Fruit fly (Drosophila melanogaster): ENCODE results near the gene sordd2.
"Not testable (repeated sequence)": the region's sequence is repeated elsewhere in the genome, so short reads cannot be mapped to it uniquely, and the experiment has no call there.

The sordd2 gene

DNA sequence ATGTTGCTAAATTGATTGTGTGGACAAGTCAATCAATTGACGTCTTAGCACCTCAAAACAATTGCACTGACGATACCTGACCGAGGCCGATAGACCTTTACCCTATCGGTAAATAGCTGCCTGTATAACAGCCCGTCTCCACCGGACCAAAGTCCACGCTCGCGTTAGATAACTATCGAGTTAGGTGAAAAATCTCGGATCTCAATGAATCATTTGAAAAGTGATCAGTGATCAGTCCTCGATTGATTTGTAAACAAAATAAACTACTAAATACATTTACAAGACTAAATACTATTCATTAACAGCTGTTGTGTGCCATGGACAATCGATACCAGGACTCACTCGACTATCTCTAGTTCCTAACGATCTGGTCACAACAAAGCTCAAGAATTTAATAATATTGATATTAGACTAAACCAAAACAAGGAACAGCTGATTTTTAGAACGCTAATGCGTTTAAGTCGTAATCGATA lies at the start of gene sordd2, which contains the start of gene CG15602:
Gene sordd2, minus strand, starts transcription at position 78 of the 473 bp plus-strand sequence.
Gene CG15602, plus strand, starts transcription at position 342 of the 473 bp plus-strand sequence.
- not testable (repeated sequence) for TF ChIP-seq CG17801 (GFP tag; optimal IDR thresholded peaks at IDR 0.05; ENCODE audit: partially characterized antibody)

DNA sequence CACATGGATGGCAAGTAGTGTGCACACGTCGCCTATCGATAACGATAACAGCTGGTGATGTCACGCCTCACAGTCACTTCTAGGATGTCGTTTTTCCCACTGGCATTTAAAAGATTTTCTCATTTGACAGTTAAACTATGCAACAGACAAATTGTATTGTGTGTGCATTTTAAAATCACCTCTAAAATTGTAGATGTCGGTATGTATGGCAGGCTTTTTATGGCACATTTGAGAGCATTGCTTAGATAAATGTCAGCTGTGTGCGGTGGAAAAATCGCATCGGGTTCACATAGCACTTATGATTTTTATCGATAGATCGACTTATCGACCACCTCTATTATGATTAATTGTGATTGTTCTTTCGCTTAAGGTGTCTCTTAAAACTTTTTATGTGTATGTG lies 45.2 kb upstream of the sordd2 start, which contains the start of the genes ArgRS and CG8578:
Gene ArgRS, minus strand, starts transcription at position 7 of the 400 bp plus-strand sequence.
Gene CG8578, plus strand, starts transcription at position 338 of the 400 bp plus-strand sequence.
- peak; percentile 20 for TF ChIP-seq CG17801 (GFP tag; optimal IDR thresholded peaks at IDR 0.05; ENCODE audit: partially characterized antibody)

DNA sequence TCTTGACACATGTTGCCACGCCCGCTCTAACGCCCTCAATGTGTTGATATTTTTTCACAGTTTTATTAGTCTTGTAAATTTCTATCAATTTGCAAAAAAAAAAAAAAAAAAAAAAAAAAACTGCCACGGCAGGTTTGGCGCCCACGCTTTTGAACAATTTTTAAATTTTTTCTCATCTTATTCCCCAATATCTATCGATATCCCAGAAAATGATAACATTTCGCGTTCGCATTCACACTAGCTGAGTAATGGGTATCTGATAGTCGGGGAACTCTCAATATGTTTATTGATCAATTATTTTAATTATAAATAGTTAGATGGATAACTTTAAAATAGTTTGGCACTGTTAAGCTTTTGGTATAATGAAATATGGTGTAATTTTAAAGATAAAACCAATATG lies 42.4 kb upstream of the sordd2 start:
- TF ChIP-seq CG17801 (GFP tag; optimal IDR thresholded peaks at IDR 0.05; ENCODE audit: partially characterized antibody): no peak

DNA sequence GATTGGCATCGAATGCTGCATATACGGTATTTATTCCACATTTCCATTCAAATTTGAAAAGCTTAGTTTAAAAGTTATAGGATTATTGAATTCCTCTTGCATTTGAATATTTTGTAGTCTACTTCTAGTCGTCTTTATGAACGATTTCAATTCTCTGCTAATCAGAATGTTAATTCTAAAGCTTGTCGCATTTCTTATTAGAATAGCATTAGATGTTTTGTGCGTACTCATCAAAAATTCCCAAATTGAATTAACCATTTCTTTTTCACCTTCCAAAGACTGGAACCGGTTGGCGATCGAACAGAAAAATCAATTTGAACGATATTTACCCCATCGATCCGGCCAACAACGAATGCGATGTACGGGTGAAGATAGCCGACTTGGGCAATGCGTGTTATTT lies 41.0 kb upstream of the sordd2 start:
- no peak for TF ChIP-seq CG17801 (GFP tag; optimal IDR thresholded peaks at IDR 0.05; ENCODE audit: partially characterized antibody)

DNA sequence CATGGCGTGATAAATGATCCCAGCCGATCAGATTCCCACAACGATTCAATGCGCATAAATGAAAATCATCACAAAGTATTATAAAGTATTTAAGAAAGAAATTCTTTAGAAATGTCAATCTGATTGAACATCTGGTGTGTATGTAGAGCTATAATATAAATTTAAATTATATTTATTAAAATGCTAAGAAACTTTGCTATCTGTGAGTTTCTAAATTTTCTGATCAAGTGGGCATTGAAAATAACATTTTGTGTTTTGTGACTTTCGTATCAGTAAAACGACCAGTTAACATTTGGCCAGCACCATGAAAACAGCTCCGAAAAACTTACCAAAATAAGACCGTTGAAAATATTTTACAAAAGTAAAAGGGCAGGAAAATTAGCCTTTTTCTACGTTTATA lies 38.6 kb upstream of the sordd2 start, which contains the start of gene CG8565:
Gene CG8565, plus strand, starts transcription at position 301 of the 400 bp plus-strand sequence.
- no peak for TF ChIP-seq CG17801 (GFP tag; optimal IDR thresholded peaks at IDR 0.05; ENCODE audit: partially characterized antibody)

DNA sequence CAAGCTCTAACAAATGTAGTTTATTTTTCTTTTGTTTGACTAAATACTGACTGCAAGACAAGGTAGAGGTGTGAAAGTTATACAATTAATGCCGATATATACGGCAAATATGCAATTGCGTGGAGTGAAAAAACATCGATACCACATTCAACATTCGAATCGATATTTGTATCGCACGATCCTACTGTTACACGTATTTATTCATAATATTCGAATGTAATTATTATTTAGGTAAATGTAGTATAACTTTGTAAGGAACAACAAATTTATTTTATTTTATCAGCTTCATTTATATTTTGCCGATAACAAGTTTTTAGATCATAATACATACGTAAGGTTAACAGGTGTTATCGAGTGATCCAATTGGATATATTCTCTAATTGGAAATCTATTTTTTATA lies 36.4 kb upstream of the sordd2 start, which contains the start of gene Chc:
Gene Chc, minus strand, starts transcription at position 98 of the 400 bp plus-strand sequence.
- TF ChIP-seq CG17801 (GFP tag; optimal IDR thresholded peaks at IDR 0.05; ENCODE audit: partially characterized antibody): no peak

DNA sequence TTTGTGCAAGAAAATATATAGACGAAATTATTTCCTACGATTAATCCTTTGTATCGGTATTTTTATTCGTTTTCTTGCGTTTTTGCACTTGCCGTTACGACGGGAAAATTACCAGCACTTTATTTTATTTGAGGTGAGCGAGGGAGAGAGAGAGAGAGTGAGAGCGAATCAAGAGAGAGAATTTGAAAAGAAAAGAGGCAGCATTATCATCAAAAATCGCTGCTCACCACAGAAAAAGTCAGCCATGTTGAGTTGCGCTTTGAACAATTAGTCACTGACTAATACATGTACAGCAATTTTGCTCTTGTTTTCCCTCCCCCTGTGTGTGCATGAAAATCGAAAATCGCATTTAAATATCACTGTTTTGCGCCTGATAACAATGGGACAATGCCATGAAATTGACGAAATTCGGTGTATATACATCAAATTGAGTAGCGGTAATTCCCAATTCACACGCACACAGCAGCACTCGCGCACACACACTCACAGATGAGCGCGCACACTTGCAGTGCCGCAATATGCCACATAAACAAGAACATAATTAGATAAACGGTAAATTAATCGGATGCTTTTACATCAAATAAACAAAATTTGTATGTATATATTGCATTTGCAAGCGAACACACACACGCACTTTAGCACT lies 35.8 kb upstream of the sordd2 start:
- no peak for TF ChIP-seq CG17801 (GFP tag; optimal IDR thresholded peaks at IDR 0.05; ENCODE audit: partially characterized antibody)

DNA sequence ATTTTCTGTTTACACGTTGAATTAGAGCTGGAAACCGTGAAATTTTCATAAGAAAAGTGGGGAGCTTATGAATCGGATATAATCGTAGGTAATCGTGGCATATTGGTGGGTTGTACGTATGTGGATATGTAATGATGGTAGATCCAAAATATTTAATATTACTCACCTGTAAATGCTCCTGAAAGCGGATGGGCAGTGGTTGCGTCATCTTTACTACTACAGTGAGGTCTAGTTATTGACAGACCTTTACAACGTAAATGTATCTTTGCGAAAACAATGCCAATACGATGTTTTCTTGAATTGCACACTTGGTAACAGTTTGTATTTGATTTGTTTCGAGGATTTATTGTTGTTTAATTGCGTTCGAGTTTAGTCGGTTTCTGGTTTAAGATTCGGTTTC lies 35.0 kb upstream of the sordd2 start:
- TF ChIP-seq CG17801 (GFP tag; optimal IDR thresholded peaks at IDR 0.05; ENCODE audit: partially characterized antibody): no peak

DNA sequence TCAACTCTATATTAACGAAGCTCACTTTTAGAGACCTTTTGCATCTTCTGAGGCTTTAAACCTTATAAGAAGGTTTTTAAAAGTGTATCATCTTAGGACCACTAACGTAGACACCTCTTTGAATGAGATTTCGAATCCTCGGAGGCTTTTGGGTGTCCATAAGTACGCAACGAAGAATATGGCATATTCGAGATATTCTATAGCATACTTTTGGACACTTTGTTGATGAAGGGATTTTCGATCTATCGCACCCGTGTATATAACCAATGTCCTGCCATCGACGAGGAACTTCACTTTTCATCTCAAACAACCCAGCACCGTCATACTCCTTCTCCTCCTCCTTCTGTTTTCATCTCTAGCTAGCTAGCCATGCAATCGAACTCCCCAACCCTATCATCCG lies 23.4 kb upstream of the sordd2 start:
- TF ChIP-seq CG17801 (GFP tag; optimal IDR thresholded peaks at IDR 0.05; ENCODE audit: partially characterized antibody): no peak

DNA sequence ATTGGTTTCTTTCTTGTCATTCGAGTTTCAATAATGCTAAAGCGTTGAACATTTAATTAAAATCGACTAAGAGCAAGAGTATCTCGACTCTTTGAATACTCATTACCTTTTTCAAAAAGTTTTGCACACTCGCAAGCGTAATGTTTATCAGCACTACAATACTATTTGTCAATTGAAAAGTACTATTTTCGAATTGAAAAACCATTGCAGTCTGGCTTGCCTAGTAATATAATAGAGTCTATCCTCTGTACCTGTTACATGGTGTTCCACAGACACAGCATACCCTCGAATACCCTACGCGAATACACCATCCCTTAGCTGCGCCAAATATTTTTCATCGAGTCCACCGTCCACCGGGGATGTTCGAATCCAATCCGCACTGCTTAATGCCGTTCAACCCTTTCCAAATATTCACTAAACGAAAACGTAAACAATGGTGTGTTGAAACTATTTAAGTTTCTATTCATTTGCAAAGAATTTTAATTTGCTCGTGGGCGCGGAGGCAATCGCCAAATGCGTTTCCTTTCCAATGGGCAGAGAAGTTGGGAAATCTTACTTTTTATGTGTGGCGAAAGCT lies 19.7 kb upstream of the sordd2 start:
- no peak for TF ChIP-seq CG17801 (GFP tag; optimal IDR thresholded peaks at IDR 0.05; ENCODE audit: partially characterized antibody)

DNA sequence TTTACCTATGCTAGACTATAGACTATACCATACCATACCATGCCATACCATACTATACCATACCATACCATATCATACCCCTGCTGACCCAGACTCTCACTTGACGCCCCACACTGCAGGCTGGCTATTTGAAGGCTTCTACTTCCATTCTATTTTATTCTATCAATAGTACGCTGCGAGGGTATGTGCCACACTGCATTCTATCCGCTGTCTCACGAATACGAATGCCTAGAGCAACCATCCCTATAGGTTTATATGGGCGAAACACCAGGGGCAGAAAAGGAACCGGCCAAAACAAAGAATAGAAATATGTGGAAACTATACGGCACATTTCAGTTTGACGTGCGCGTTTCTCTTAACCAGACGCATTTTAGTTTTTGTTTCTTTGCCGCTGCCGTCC lies 18.9 kb upstream of the sordd2 start:
- no peak for TF ChIP-seq CG17801 (GFP tag; optimal IDR thresholded peaks at IDR 0.05; ENCODE audit: partially characterized antibody)

DNA sequence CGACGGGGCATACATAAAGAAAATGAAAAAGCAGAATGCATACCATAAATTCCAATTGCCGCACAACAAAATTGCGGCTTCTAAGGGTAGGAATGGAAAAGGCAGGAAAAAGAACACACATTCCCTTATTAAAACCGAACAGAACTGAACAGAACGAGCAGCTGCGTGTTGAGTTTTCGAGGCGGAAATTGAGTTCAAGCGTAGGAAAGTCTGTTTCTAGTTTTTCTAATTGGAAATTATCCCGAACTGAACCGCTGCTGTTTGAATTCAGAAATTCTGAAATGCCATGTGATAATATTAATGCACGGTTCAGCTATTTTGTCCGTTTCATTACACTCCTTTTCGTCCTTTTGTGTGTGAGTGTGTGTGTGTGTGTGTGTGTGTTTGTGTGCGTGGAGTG lies 17.9 kb upstream of the sordd2 start:
- no peak for TF ChIP-seq CG17801 (GFP tag; optimal IDR thresholded peaks at IDR 0.05; ENCODE audit: partially characterized antibody)

DNA sequence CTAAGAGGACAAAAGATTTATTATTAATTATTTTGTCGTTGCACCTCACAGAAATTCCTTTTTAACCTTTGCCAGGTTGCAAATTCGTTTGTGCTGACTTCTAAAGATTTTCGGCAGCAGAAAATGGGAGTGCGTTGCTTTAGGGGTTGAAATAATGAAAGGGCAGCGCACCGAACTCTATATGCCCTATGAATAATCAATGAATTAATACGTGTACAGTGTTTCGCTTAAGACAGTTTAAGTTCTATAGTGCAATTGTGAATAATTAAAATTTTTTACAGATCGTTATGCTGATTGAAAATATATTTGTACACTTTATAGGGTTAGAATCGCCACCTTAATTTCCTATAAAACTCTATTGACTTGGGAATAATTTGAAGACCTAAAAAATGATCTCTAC lies 17.2 kb upstream of the sordd2 start:
- TF ChIP-seq CG17801 (GFP tag; optimal IDR thresholded peaks at IDR 0.05; ENCODE audit: partially characterized antibody): no peak

DNA sequence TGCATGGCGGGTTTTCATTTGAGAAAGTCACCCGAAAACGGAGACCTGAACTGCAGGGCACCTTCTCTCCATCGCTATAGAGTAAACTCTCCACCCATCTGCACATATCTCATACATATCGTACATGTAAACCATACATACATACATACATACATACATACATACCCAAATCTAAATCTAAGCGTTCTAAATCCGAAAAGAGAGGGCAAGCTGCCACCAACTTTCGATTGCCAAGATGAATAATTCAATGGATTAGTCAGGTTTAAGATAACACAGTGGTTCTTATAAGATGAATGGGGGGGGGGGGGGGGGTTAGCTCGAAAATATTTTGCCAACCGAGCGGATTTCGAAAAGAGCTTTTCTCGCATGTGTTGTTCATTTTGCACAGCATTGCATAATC lies 15.5 kb upstream of the sordd2 start:
- TF ChIP-seq CG17801 (GFP tag; optimal IDR thresholded peaks at IDR 0.05; ENCODE audit: partially characterized antibody): no peak

DNA sequence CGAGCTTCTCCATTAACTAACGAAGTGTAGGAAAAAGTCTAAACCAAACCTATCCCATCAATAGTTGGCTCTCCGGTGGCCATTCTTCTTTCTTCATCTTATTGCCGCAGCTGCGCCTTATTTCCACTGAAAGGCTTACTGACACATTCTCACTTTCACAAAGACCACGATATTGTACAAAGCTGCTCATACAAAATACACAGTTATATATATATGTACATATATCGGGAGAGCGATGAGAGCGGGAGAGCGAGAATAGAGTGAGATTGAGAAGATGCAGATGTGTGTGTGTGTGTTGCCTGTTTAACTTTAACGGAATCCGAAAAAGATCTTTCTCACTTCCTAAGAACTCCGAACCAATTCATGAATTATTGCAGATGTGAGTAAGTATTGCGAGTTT lies 14.3 kb upstream of the sordd2 start:
- TF ChIP-seq CG17801 (GFP tag; optimal IDR thresholded peaks at IDR 0.05; ENCODE audit: partially characterized antibody): no peak

DNA sequence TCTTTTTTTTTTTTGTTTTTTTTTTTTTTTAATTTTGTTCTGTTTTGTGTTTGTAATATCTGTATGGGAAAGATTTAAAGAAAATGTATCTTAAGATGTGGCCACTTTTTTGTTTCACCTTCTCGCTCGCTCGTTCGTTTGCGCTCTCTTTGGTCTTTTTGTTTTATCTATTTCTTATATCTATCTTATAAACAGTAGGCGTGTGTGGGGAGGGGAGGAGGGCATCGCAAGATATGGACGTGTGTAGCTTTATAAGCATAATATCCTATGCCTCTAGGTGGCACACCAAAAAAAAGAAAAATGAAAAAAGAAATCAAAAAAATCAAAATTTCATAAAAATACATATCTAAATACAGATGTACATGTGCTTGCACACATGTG lies 13.6 kb upstream of the sordd2 start:
- no peak for TF ChIP-seq CG17801 (GFP tag; optimal IDR thresholded peaks at IDR 0.05; ENCODE audit: partially characterized antibody)

Measured in ovary, adult (tissue).